Worm (Caenorhabditis elegans): ENCODE results near the gene Y54G2A.32.

ce11 chrIV:2765048-2765708 lies 38.6 kb upstream of the Y54G2A.32 start:
- no peak for TF ChIP-seq nhr-28 (tag; optimal IDR thresholded peaks at IDR 0.05)
- TF ChIP-seq elt-2 (tag; optimal IDR thresholded peaks at IDR 0.05) = no peak
- no peak for TF ChIP-seq fkh-10 (GFP tag; optimal IDR thresholded peaks at IDR 0.05)
- no peak for TF ChIP-seq snpc-4 (tag; optimal IDR thresholded peaks at IDR 0.05)
- TF ChIP-seq fos-1 (tag; optimal IDR thresholded peaks at IDR 0.05) = no peak
- TF ChIP-seq zip-4 (GFP tag; optimal IDR thresholded peaks at IDR 0.05) = no peak
- TF ChIP-seq nhr-11 (tag; optimal IDR thresholded peaks at IDR 0.05) = no peak
- no peak for TF ChIP-seq dpl-1 (GFP tag; optimal IDR thresholded peaks at IDR 0.05)
- no peak for TF ChIP-seq mdl-1 (tag; optimal IDR thresholded peaks at IDR 0.05)
- no peak for TF ChIP-seq skn-1 (tag; optimal IDR thresholded peaks at IDR 0.05)
- TF ChIP-seq nhr-77 (tag; optimal IDR thresholded peaks at IDR 0.05) = no peak
